Worm (Caenorhabditis elegans): Measurements from ENCODE around the gene nhr-127.

DNA sequence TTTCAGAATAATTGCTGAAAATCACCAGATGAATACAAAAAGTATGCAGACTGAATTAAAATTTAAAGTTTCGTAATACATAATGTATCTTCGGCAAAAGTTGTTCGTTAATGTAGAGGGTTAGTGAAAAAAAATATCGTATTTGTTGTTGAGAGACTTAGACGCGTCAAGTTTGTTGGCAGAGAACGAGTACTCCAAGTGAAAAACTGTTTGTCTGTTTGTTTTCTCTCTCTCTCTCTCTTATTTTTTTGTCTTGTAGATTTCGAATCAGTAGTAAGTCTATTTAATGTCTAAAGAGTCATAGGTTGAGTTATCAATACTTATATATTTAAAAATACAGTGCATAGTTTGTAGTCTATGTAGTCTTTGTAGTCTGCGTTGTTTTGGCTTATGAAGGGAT, 9.8 kb downstream of the nhr-127 start, which contains the start of the genes fbxa-2 and T13F3.8:
- TF ChIP-seq mab-5 (tag; optimal IDR thresholded peaks at IDR 0.05) (no peak), nhr-76 (tag; optimal IDR thresholded peaks at IDR 0.05) (no peak), zip-8 (tag; optimal IDR thresholded peaks at IDR 0.05) (no peak), ztf-11 (tag; optimal IDR thresholded peaks at IDR 0.05) (no peak), pha-4 (tag; optimal IDR thresholded peaks at IDR 0.05) (no peak), tbx-8 (GFP tag; optimal IDR thresholded peaks at IDR 0.05) (no peak), elt-3 (tag; optimal IDR thresholded peaks at IDR 0.05) (no peak), lin-32 (GFP tag; optimal IDR thresholded peaks at IDR 0.05) (no peak), snpc-4 (tag; optimal IDR thresholded peaks at IDR 0.05) (no peak), nhr-12 (tag; optimal IDR thresholded peaks at IDR 0.05) (no peak), nhr-28 (tag; optimal IDR thresholded peaks at IDR 0.05) (no peak), drap-1 (GFP tag; optimal IDR thresholded peaks at IDR 0.05) (no peak), unc-39 (tag; optimal IDR thresholded peaks at IDR 0.05) (no peak), elt-1 (tag; optimal IDR thresholded peaks at IDR 0.05; ENCODE audit: borderline replicate concordance, insufficient read depth) (no peak)
